Worm (Caenorhabditis elegans) whole organism, L1 larva: ENCODE results near the gene T23G7.3.

ENCODE experiments used
- ama-1 ChIP-seq: fragments of 150-350 bp; optimal IDR thresholded peaks from 2 replicates; lab custom pipeline; 2014
- ceh-8 ChIP-seq: fragments of 200-800 bp; sonication (Bioruptor generic); optimal IDR thresholded peaks from 2 replicates; lab custom pipeline; 2018; ENCODE audit warnings: mild to moderate bottlenecking, missing genetic modification characterization, moderate library complexity, missing compliant biosample characterization
- egl-27 ChIP-seq, 2 experiments: fragments of 150-350 bp in 1 of 2; sonication (generic microtip); optimal IDR thresholded peaks; 3 replicates each; lab custom pipeline; 2017 to 2018; ENCODE audit warnings: missing biosample characterization in 2 of 2, missing genetic modification characterization in 2 of 2, missing genetic modification reagents in 2 of 2
- lin-39 ChIP-seq: fragments of 150-350 bp; optimal IDR thresholded peaks from 2 replicates; lab custom pipeline; 2014; ENCODE audit warnings: missing biosample characterization, missing genetic modification reagents, missing genetic modification characterization
- nhr-12 ChIP-seq: sonication (generic microtip); optimal IDR thresholded peaks from 2 replicates; lab custom pipeline; 2017; ENCODE audit warnings: missing biosample characterization, missing genetic modification characterization
- nhr-237 ChIP-seq: fragments of 150-350 bp; optimal IDR thresholded peaks from 2 replicates; lab custom pipeline; 2014; ENCODE audit warnings: missing biosample characterization, missing genetic modification characterization
- sptf-1 ChIP-seq: fragments of 150-350 bp; optimal IDR thresholded peaks from 2 replicates; lab custom pipeline; 2014; ENCODE audit warnings: missing biosample characterization, missing genetic modification characterization
- swsn-7 ChIP-seq: sonication (generic microtip); optimal IDR thresholded peaks from 2 replicates; lab custom pipeline; 2016; ENCODE audit warnings: missing genetic modification characterization, missing compliant biosample characterization
- unc-62 ChIP-seq: fragments of 150-350 bp; optimal IDR thresholded peaks from 2 replicates; lab custom pipeline; 2014; ENCODE audit warnings: missing biosample characterization, missing genetic modification reagents, missing genetic modification characterization
- zag-1 ChIP-seq: fragments of 150-350 bp; optimal IDR thresholded peaks from 2 replicates; lab custom pipeline; 2014; ENCODE audit warnings: missing biosample characterization, missing genetic modification characterization

DNA sequence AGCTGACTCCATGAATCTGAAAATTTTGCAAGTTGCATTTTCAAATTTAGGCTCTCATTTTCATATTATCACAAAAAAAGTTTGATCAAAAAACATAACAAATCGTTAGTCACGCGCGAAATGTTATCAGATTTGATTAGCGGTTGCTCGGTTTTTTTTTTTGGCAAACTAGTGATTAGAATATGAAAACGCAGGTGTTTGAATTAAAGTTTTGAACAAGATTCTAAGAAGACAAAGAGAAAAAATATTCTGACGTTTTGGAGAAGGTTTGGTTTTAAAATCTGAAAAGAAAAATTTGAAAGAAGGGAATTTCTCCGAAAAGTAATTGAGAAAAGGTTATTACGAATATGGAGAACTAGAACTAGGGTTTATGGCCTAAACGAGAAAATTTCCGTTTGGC lies 23.3 kb downstream of the T23G7.3 start:
- no peak for TF ChIP-seq sptf-1 (tag; lab: Kevin White, UChicago)
- TF ChIP-seq zag-1 (tag; lab: Kevin White, UChicago): no peak
- TF ChIP-seq swsn-7 (tag; lab: Kevin White, UChicago): no peak
- TF ChIP-seq egl-27 (tag; optimal IDR thresholded peaks at IDR 0.05; lab: Kevin White, UChicago): no peak
- TF ChIP-seq ama-1: no peak
- no peak for TF ChIP-seq ceh-8 (GFP tag; lab: Kevin White, UChicago)
- TF ChIP-seq nhr-12 (tag; lab: Kevin White, UChicago): no peak
- TF ChIP-seq nhr-237 (tag; lab: Kevin White, UChicago): no peak
- no peak for TF ChIP-seq lin-39 (tag; lab: Kevin White, UChicago)
- no peak for TF ChIP-seq unc-62 (GFP tag; lab: Kevin White, UChicago)
